Worm (Caenorhabditis elegans): ENCODE data around the gene pfkb-1.2.

pfkb-1.2 gene

ce11 chrIV:5923112-5923511 lies 18.6 kb upstream of the pfkb-1.2 start:
- TF ChIP-seq che-1 (tag; optimal IDR thresholded peaks at IDR 0.05): no peak

DNA sequence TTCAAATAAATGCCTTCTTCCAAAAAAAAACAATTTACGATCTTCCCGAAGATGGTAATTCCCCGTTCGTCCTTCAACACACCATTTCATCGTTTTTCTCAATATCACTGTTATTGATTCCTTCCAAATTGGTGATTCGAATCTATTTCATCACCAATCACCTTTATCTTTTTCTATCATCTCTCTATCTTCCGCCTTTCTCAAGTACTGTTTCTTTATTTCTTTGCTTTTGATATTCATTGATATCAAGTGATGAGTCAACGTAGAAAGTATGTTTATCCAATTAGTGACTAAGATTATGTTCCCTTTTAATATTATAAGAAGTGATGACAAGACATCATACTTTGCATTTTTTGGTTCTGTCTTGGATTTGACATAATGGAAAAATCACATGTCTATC lies 17.5 kb upstream of the pfkb-1.2 start:
- TF ChIP-seq K09A11.1 (tag; optimal IDR thresholded peaks at IDR 0.05; ENCODE audit: insufficient read depth) (no peak), hlh-6 (tag; optimal IDR thresholded peaks at IDR 0.05) (no peak), ztf-16 (tag; optimal IDR thresholded peaks at IDR 0.05) (no peak), pqm-1 (tag; optimal IDR thresholded peaks at IDR 0.05) (no peak)

- TF ChIP-seq C08G9.2 (tag; optimal IDR thresholded peaks at IDR 0.05): no peak
- TF ChIP-seq unc-42 (tag; optimal IDR thresholded peaks at IDR 0.05): peak; percentile 40
- TF ChIP-seq ttx-3 (tag; optimal IDR thresholded peaks at IDR 0.05): no peak
- peak; percentile 29 for TF ChIP-seq nfya-1 (tag; optimal IDR thresholded peaks at IDR 0.05)
- peak; percentile 47 for TF ChIP-seq ref-2 (tag; optimal IDR thresholded peaks at IDR 0.05)
- peak; percentile 75 for TF ChIP-seq ceh-31 (tag; optimal IDR thresholded peaks at IDR 0.05)
Observed at ce11 chrIV:5926643-5927042, 15.1 kb upstream of the pfkb-1.2 start.

ce11 chrIV:5927805-5928204 lies 13.9 kb upstream of the pfkb-1.2 start:
- peak; percentile 91 for TF ChIP-seq unc-42 (tag; optimal IDR thresholded peaks at IDR 0.05)
- no peak for TF ChIP-seq dve-1 (tag; optimal IDR thresholded peaks at IDR 0.05)

- peak; percentile 91 for TF ChIP-seq hlh-8 (tag; optimal IDR thresholded peaks at IDR 0.05)
- TF ChIP-seq pros-1 (tag; optimal IDR thresholded peaks at IDR 0.05): no peak
Observed at ce11 chrIV:5928957-5929356, 12.8 kb upstream of the pfkb-1.2 start.

DNA sequence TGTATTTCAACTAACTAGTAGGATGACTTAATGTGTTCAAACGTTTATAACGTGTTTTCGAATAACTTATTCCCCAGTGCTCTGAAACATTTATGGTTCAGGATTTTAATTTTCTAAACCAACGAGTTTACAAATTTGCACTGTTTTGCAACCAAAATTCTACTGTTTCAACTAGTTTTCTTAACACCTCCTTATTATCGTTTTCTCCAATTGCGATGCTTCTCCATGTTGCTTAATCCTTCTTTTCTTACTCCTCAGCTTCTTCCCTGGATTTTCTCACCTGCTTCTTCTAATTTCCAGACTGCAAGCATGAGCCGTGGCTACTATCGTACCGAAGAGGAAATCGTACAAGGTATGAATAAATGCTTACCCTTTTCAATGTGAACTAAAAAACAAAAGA lies 11.4 kb upstream of the pfkb-1.2 start, which contains the start of gene lin-33:
TSS of gene lin-33 (plus strand) at position 301 of the 400 bp plus-strand sequence.
- TF ChIP-seq pha-4 (tag; optimal IDR thresholded peaks at IDR 0.05) (no peak), ceh-14 (tag; optimal IDR thresholded peaks at IDR 0.05) (no peak), dve-1 (tag; optimal IDR thresholded peaks at IDR 0.05) (no peak), ceh-34 (tag; optimal IDR thresholded peaks at IDR 0.05) (no peak), eyg-1 (tag; optimal IDR thresholded peaks at IDR 0.05) (no peak), ceh-9 (tag; optimal IDR thresholded peaks at IDR 0.05) (no peak), lin-11 (tag; optimal IDR thresholded peaks at IDR 0.05) (no peak), sox-2 (GFP tag; IDR thresholded peaks at IDR 0.05) (no peak), nhr-232 (tag; optimal IDR thresholded peaks at IDR 0.05) (no peak), hlh-8 (tag; optimal IDR thresholded peaks at IDR 0.05) (no peak), ets-4 (tag; optimal IDR thresholded peaks at IDR 0.05) (no peak), unc-3 (GFP tag; conservative IDR thresholded peaks at IDR 0.05) (no peak), unc-3 (tag; optimal IDR thresholded peaks at IDR 0.05) (no peak)

ce11 chrIV:5934046-5934445 lies 7.7 kb upstream of the pfkb-1.2 start, which contains the start of gene H32C10.1:
TSS of gene H32C10.1 (plus strand) at chrIV:5934346.
- no peak for TF ChIP-seq eyg-1 (tag; optimal IDR thresholded peaks at IDR 0.05)

DNA sequence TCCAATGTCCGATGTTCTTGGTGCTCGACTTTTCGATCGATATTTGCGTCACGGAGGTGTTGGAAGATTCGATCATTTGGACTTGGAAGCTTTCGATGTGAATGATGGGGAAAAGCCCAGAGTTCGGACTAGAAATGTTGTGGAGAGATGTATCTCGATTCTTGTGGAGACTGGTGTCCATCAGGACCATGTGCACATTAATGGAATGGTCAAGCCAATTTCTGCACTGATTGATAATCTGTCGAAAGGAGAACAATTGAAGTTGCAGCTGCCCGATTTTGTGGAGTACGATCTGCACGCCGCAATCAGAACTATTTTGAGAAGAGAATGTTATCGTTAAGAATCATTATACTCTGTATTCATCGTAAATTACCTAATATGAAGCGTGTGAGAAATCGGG lies 4.6 kb upstream of the pfkb-1.2 start:
- TF ChIP-seq pha-2 (tag; optimal IDR thresholded peaks at IDR 0.05) (no peak), hlh-30 (tag; optimal IDR thresholded peaks at IDR 0.05; ENCODE audit: insufficient read depth) (no peak), sox-4 (tag; optimal IDR thresholded peaks at IDR 0.05) (no peak), hlh-13 (GFP tag; optimal IDR thresholded peaks at IDR 0.05) (no peak), pha-4 (tag; optimal IDR thresholded peaks at IDR 0.05) (no peak), pax-1 (tag; optimal IDR thresholded peaks at IDR 0.05) (no peak), fax-1 (tag; optimal IDR thresholded peaks at IDR 0.05) (no peak), K02D7.2 (tag; optimal IDR thresholded peaks at IDR 0.05) (no peak), ceh-24 (tag; optimal IDR thresholded peaks at IDR 0.05) (no peak), ceh-6 (GFP tag; optimal IDR thresholded peaks at IDR 0.05) (no peak), C08G9.2 (tag; optimal IDR thresholded peaks at IDR 0.05) (no peak), elt-4 (tag; optimal IDR thresholded peaks at IDR 0.05) (no peak), sdc-2 (tag; optimal IDR thresholded peaks at IDR 0.05) (no peak), ceh-48 (tag; optimal IDR thresholded peaks at IDR 0.05) (no peak), pros-1 (tag; optimal IDR thresholded peaks at IDR 0.05) (no peak), nhr-11 (tag; optimal IDR thresholded peaks at IDR 0.05) (no peak), ceh-22 (tag; optimal IDR thresholded peaks at IDR 0.05) (no peak), ceh-45 (GFP tag; IDR thresholded peaks at IDR 0.05) (no peak)
